Fruit fly (Drosophila melanogaster) whole organism, pupa: ENCODE results near the gene kdn.

Source experiments
- CG4496 ChIP-seq: fragments of 200-800 bp; sonication (Bioruptor generic); IDR thresholded peaks from 3 replicates; pipeline ENCODE4 v1.3.6; 2022; ENCODE audit warnings: missing biosample characterization, missing genetic modification characterization
- Ets98B ChIP-seq: fragments of 200-800 bp; sonication (Bioruptor generic); IDR thresholded peaks from 2 replicates; pipeline ENCODE4 v1.3.6; 2022; ENCODE audit warnings: missing biosample characterization, missing genetic modification characterization
- Pif1B ChIP-seq: fragments of 200-800 bp; sonication (Bioruptor generic); optimal IDR thresholded peaks from 3 replicates; lab custom pipeline; 2016; ENCODE audit warnings: missing biosample characterization, missing genetic modification characterization
- rn ChIP-seq: fragments of 200-800 bp; sonication (Bioruptor generic); IDR thresholded peaks from 2 replicates; pipeline ENCODE4 v1.3.6; 2022; ENCODE audit warnings: missing biosample characterization, missing genetic modification characterization

dm6 chrX:6301052-6301451 lies 49.4 kb upstream of the kdn start, which contains the start of gene CG12219:
- TF ChIP-seq Pif1B (GFP tag; lab: Kevin White, UChicago) = no peak
- no peak for TF ChIP-seq CG4496
- TF ChIP-seq rn (GFP tag; lab: Robert Waterston, UW) = no peak
- TF ChIP-seq Ets98B = no peak
